Fruit fly (Drosophila melanogaster) whole organism, adult: ENCODE results near the gene Mst36Fa.
A peak's percentile ranks its signal among the peaks of the same experiment; 100 is the strongest.

ENCODE experiments used
- CG11617 ChIP-seq: fragments of 200-800 bp; sonication (Bioruptor generic); optimal IDR thresholded peaks from 2 replicates; lab custom pipeline; 2017; ENCODE audit warnings: mild to moderate bottlenecking, missing biosample characterization, missing genetic modification reagents, missing genetic modification characterization
- CG12768 ChIP-seq: fragments of 200-800 bp; sonication (Bioruptor generic); optimal IDR thresholded peaks from 2 replicates; lab custom pipeline; 2017; ENCODE audit warnings: missing biosample characterization, missing genetic modification characterization, mild to moderate bottlenecking, moderate library complexity, missing genetic modification reagents
- CG14711 ChIP-seq: fragments of 200-800 bp; sonication (Bioruptor generic); optimal IDR thresholded peaks from 2 replicates; lab custom pipeline; 2018; ENCODE audit warnings: missing biosample characterization, mild to moderate bottlenecking, missing genetic modification characterization, moderate library complexity
- CG1620 ChIP-seq: fragments of 200-800 bp; sonication (Bioruptor generic); optimal IDR thresholded peaks from 2 replicates; lab custom pipeline; 2016; ENCODE audit warnings: missing biosample characterization, missing genetic modification characterization
- CG33017 ChIP-seq: fragments of 200-800 bp; sonication (Bioruptor generic); optimal IDR thresholded peaks from 2 replicates; lab custom pipeline; 2018; ENCODE audit warnings: missing biosample characterization, mild to moderate bottlenecking, missing genetic modification characterization, moderate library complexity
- CG5204 ChIP-seq: fragments of 200-800 bp; sonication (Bioruptor generic); optimal IDR thresholded peaks from 2 replicates; lab custom pipeline; 2016; ENCODE audit warnings: missing biosample characterization, missing genetic modification characterization
- CG7045 ChIP-seq: fragments of 200-800 bp; sonication (Bioruptor generic); optimal IDR thresholded peaks from 2 replicates; lab custom pipeline; 2017; ENCODE audit warnings: missing biosample characterization, mild to moderate bottlenecking, missing genetic modification characterization
- CG7101 ChIP-seq: fragments of 200-800 bp; sonication (Bioruptor generic); optimal IDR thresholded peaks from 2 replicates; lab custom pipeline; 2018; ENCODE audit warnings: missing biosample characterization, mild to moderate bottlenecking, missing genetic modification characterization, moderate library complexity
- Clk ChIP-seq: fragments of 200-800 bp; sonication (Bioruptor generic); optimal IDR thresholded peaks from 2 replicates; lab custom pipeline; 2017; ENCODE audit warnings: missing biosample characterization, missing genetic modification characterization
- Crg-1 ChIP-seq: fragments of 200-800 bp; sonication (Bioruptor generic); optimal IDR thresholded peaks from 2 replicates; lab custom pipeline; 2016; ENCODE audit warnings: missing biosample characterization, missing genetic modification characterization
- Hr96 ChIP-seq: fragments of 200-800 bp; sonication (Bioruptor generic); optimal IDR thresholded peaks from 2 replicates; lab custom pipeline; 2016; ENCODE audit warnings: missing biosample characterization, missing genetic modification characterization
- Mnt ChIP-seq: fragments of 200-800 bp; sonication (Bioruptor generic); optimal IDR thresholded peaks from 2 replicates; lab custom pipeline; 2016; ENCODE audit warnings: missing biosample characterization, mild to moderate bottlenecking, missing genetic modification characterization
- bab1 ChIP-seq: fragments of 200-800 bp; sonication (Bioruptor generic); optimal IDR thresholded peaks from 3 replicates; lab custom pipeline; 2019; ENCODE audit warnings: missing biosample characterization, mild to moderate bottlenecking, missing genetic modification characterization, moderate library complexity
- cic ChIP-seq: fragments of 200-800 bp; sonication (Bioruptor generic); optimal IDR thresholded peaks from 2 replicates; lab custom pipeline; 2017; ENCODE audit warnings: missing biosample characterization, mild to moderate bottlenecking, missing genetic modification characterization, moderate library complexity
- cnc ChIP-seq, 2 experiments: fragments of >200 bp; optimal IDR thresholded peaks; 2 replicates each; lab custom pipeline; 2017
- kay ChIP-seq: fragments of 200-800 bp; sonication (Bioruptor generic); peaks from one replicate; lab custom pipeline; 2016; ENCODE audit warnings: missing biosample characterization, missing genetic modification characterization, borderline replicate concordance
- ovo ChIP-seq: fragments of 200-800 bp; sonication (Bioruptor generic); optimal IDR thresholded peaks from 2 replicates; lab custom pipeline; 2016; ENCODE audit warnings: missing biosample characterization, missing genetic modification characterization
- pad ChIP-seq: fragments of 200-800 bp; sonication (Bioruptor generic); optimal IDR thresholded peaks from 3 replicates; lab custom pipeline; 2017; ENCODE audit warnings: missing biosample characterization, missing genetic modification characterization, mild to moderate bottlenecking, moderate library complexity, missing genetic modification reagents
- tj ChIP-seq: fragments of 200-800 bp; sonication (Bioruptor generic); optimal IDR thresholded peaks from 3 replicates; lab custom pipeline; 2017; ENCODE audit warnings: missing biosample characterization, mild to moderate bottlenecking, missing genetic modification characterization, moderate library complexity
- toe ChIP-seq: fragments of 200-800 bp; sonication (Bioruptor generic); optimal IDR thresholded peaks from 2 replicates; lab custom pipeline; 2016; ENCODE audit warnings: missing biosample characterization, missing genetic modification characterization

Gene Mst36Fa

dm6 chr2L:18713686-18714085 lies 36.9 kb upstream of the Mst36Fa start, which contains the start of gene Irk3:
TSS of gene Irk3 (minus strand) at chr2L:18713748.
- TF ChIP-seq bab1 (GFP tag; lab: Kevin White, UChicago) (no peak), Mnt (GFP tag; lab: Kevin White, UChicago) (peak; percentile 6), pad (peak; percentile 7), cnc (optimal IDR thresholded peaks at IDR 0.05; lab: Kevin White, UChicago) (no peak), ovo (GFP tag; lab: Kevin White, UChicago) (no peak), tj (GFP tag; lab: Kevin White, UChicago) (no peak), CG33017 (peak; percentile 73), CG1620 (GFP tag; lab: Kevin White, UChicago) (no peak), CG12768 (peak; percentile 67), CG7101 (peak; percentile 64), CG14711 (tag; lab: Kevin White, UChicago) (peak; percentile 33), Crg-1 (no peak), Hr96 (GFP tag; lab: Kevin White, UChicago) (no peak), toe (GFP tag; lab: Kevin White, UChicago) (no peak), cic (GFP tag; lab: Kevin White, UChicago) (peak; percentile 85), CG11617 (GFP tag; lab: Kevin White, UChicago) (peak; percentile 52), CG5204 (GFP tag; lab: Kevin White, UChicago) (no peak), CG7045 (GFP tag; lab: Kevin White, UChicago) (peak; percentile 69), kay (GFP tag; lab: Kevin White, UChicago) (no peak), Clk (GFP tag; lab: Kevin White, UChicago) (no peak)

dm6 chr2L:18708239-18708891 lies 31.6 kb upstream of the Mst36Fa start, which contains the start of the genes Faf2 and Grip71:
TSS of gene Faf2 (minus strand) at chr2L:18708688.
TSS of gene Grip71 (plus strand) at chr2L:18708846.
- TF ChIP-seq cnc (optimal IDR thresholded peaks at IDR 0.05; lab: Kevin White, UChicago) (no peak), Mnt (GFP tag; lab: Kevin White, UChicago) (peak; percentile 61), Hr96 (GFP tag; lab: Kevin White, UChicago) (peak; percentile 81), CG7045 (GFP tag; lab: Kevin White, UChicago) (peak; percentile 79), CG14711 (tag; lab: Kevin White, UChicago) (peak; percentile 75), CG12768 (peak; percentile 68), toe (GFP tag; lab: Kevin White, UChicago) (peak; percentile 91), CG7101 (peak; percentile 83), CG1620 (GFP tag; lab: Kevin White, UChicago) (peak; percentile 86), pad (peak; percentile 55), tj (GFP tag; lab: Kevin White, UChicago) (peak; percentile 47), bab1 (GFP tag; lab: Kevin White, UChicago) (peak; percentile 82), CG11617 (GFP tag; lab: Kevin White, UChicago) (peak; percentile 71), ovo (GFP tag; lab: Kevin White, UChicago) (peak; percentile 72), Crg-1 (peak; percentile 51), CG5204 (GFP tag; lab: Kevin White, UChicago) (peak; percentile 83), Clk (GFP tag; lab: Kevin White, UChicago) (peak; percentile 52), cic (GFP tag; lab: Kevin White, UChicago) (no peak), kay (GFP tag; lab: Kevin White, UChicago) (no peak), CG33017 (peak; percentile 76)

- TF ChIP-seq cic (GFP tag; lab: Kevin White, UChicago) (peak; percentile 17), Hr96 (GFP tag; lab: Kevin White, UChicago) (no peak)
Observed at dm6 chr2L:18707844-18708238, 31.0 kb upstream of the Mst36Fa start.

dm6 chr2L:18705617-18706046 lies 28.8 kb upstream of the Mst36Fa start, which contains the start of gene Jwa:
TSS of gene Jwa (minus strand) at chr2L:18705703.
- peak; percentile 30 for TF ChIP-seq cic (GFP tag; lab: Kevin White, UChicago)
- peak; percentile 89 for TF ChIP-seq CG33017
- TF ChIP-seq toe (GFP tag; lab: Kevin White, UChicago), result peak; percentile 91
- TF ChIP-seq CG12768, result peak; percentile 78
- TF ChIP-seq CG1620 (GFP tag; lab: Kevin White, UChicago), result peak; percentile 94
- TF ChIP-seq pad, result peak; percentile 63
- TF ChIP-seq CG7101, result peak; percentile 94
- TF ChIP-seq Mnt (GFP tag; lab: Kevin White, UChicago), result peak; percentile 94
- peak; percentile 88 for TF ChIP-seq CG11617 (GFP tag; lab: Kevin White, UChicago)
- TF ChIP-seq CG5204 (GFP tag; lab: Kevin White, UChicago), result no peak
- TF ChIP-seq Hr96 (GFP tag; lab: Kevin White, UChicago), result no peak
- TF ChIP-seq cnc (optimal IDR thresholded peaks at IDR 0.05; lab: Kevin White, UChicago), result no peak
- peak; percentile 72 for TF ChIP-seq CG7045 (GFP tag; lab: Kevin White, UChicago)
- peak; percentile 82 for TF ChIP-seq tj (GFP tag; lab: Kevin White, UChicago)
- peak; percentile 75 for TF ChIP-seq ovo (GFP tag; lab: Kevin White, UChicago)
- TF ChIP-seq bab1 (GFP tag; lab: Kevin White, UChicago), result peak; percentile 82
- TF ChIP-seq kay (GFP tag; lab: Kevin White, UChicago), result no peak
- peak; percentile 93 for TF ChIP-seq Crg-1
- peak; percentile 84 for TF ChIP-seq Clk (GFP tag; lab: Kevin White, UChicago)
- peak; percentile 71 for TF ChIP-seq CG14711 (tag; lab: Kevin White, UChicago)

- TF ChIP-seq pad, result peak; percentile 74
- TF ChIP-seq toe (GFP tag; lab: Kevin White, UChicago), result no peak
- peak; percentile 52 for TF ChIP-seq Mnt (GFP tag; lab: Kevin White, UChicago)
- peak; percentile 89 for TF ChIP-seq CG7045 (GFP tag; lab: Kevin White, UChicago)
- peak; percentile 85 for TF ChIP-seq CG33017
- TF ChIP-seq tj (GFP tag; lab: Kevin White, UChicago), result peak; percentile 70
- peak; percentile 48 for TF ChIP-seq cic (GFP tag; lab: Kevin White, UChicago)
- TF ChIP-seq CG5204 (GFP tag; lab: Kevin White, UChicago), result no peak
- TF ChIP-seq Clk (GFP tag; lab: Kevin White, UChicago), result peak; percentile 61
- TF ChIP-seq Hr96 (GFP tag; lab: Kevin White, UChicago), result no peak
- TF ChIP-seq ovo (GFP tag; lab: Kevin White, UChicago), result peak; percentile 69
- peak; percentile 64 for TF ChIP-seq CG1620 (GFP tag; lab: Kevin White, UChicago)
- TF ChIP-seq cnc (optimal IDR thresholded peaks at IDR 0.05; lab: Kevin White, UChicago), result no peak
- peak; percentile 91 for TF ChIP-seq CG7101
- TF ChIP-seq CG12768, result peak; percentile 84
- TF ChIP-seq Crg-1, result peak; percentile 70
- peak; percentile 89 for TF ChIP-seq CG11617 (GFP tag; lab: Kevin White, UChicago)
- TF ChIP-seq kay (GFP tag; lab: Kevin White, UChicago), result no peak
- peak; percentile 76 for TF ChIP-seq CG14711 (tag; lab: Kevin White, UChicago)
- peak; percentile 83 for TF ChIP-seq bab1 (GFP tag; lab: Kevin White, UChicago)
Observed at dm6 chr2L:18702721-18703488, 26.1 kb upstream of the Mst36Fa start, which contains the start of the genes CG10376 and CG10343. TSS of gene CG10376 (minus strand) at chr2L:18703105. TSS of gene CG10343 (plus strand) at chr2L:18703473.
